Worm (Caenorhabditis elegans) whole organism, L1 larva: ENCODE measurements around the gene spon-1.

ENCODE experiments used
- ama-1 ChIP-seq: fragments of 150-350 bp; optimal IDR thresholded peaks from 2 replicates; lab custom pipeline; 2014
- ceh-8 ChIP-seq: fragments of 200-800 bp; sonication (Bioruptor generic); optimal IDR thresholded peaks from 2 replicates; lab custom pipeline; 2018; ENCODE audit warnings: mild to moderate bottlenecking, missing genetic modification characterization, moderate library complexity, missing compliant biosample characterization
- ceh-88 ChIP-seq: fragments of 200-800 bp; sonication (Bioruptor generic); IDR thresholded peaks from 2 replicates; pipeline ENCODE4 v1.3.6; 2022; ENCODE audit warnings: missing genetic modification characterization, missing compliant biosample characterization
- egl-27 ChIP-seq, 2 experiments: fragments of 150-350 bp in 1 of 2; sonication (generic microtip); optimal IDR thresholded peaks; 3 replicates each; lab custom pipeline; 2017 to 2018; ENCODE audit warnings: missing biosample characterization in 2 of 2, missing genetic modification characterization in 2 of 2, missing genetic modification reagents in 2 of 2
- jun-1 ChIP-seq: fragments of 150-350 bp; optimal IDR thresholded peaks from 2 replicates; lab custom pipeline; 2014; ENCODE audit warnings: missing biosample characterization, missing genetic modification reagents, missing genetic modification characterization
- lin-39 ChIP-seq: fragments of 150-350 bp; optimal IDR thresholded peaks from 2 replicates; lab custom pipeline; 2014; ENCODE audit warnings: missing biosample characterization, missing genetic modification reagents, missing genetic modification characterization
- nhr-11 ChIP-seq: fragments of 150-350 bp; optimal IDR thresholded peaks from 2 replicates; lab custom pipeline; 2014; ENCODE audit warnings: missing biosample characterization, missing genetic modification characterization
- nhr-76 ChIP-seq: sonication (generic microtip); optimal IDR thresholded peaks from 2 replicates; lab custom pipeline; 2017; ENCODE audit warnings: missing biosample characterization, missing genetic modification characterization
- pqm-1 ChIP-seq: sonication (generic microtip); optimal IDR thresholded peaks from 3 replicates; lab custom pipeline; 2017; ENCODE audit warnings: missing biosample characterization, missing genetic modification characterization
- tbx-2 ChIP-seq: sonication (generic microtip); optimal IDR thresholded peaks from 2 replicates; lab custom pipeline; 2016; ENCODE audit warnings: missing genetic modification characterization, missing compliant biosample characterization
- ztf-4 ChIP-seq: fragments of 150-350 bp; optimal IDR thresholded peaks from 2 replicates; lab custom pipeline; 2014; ENCODE audit warnings: missing biosample characterization, missing genetic modification characterization

DNA sequence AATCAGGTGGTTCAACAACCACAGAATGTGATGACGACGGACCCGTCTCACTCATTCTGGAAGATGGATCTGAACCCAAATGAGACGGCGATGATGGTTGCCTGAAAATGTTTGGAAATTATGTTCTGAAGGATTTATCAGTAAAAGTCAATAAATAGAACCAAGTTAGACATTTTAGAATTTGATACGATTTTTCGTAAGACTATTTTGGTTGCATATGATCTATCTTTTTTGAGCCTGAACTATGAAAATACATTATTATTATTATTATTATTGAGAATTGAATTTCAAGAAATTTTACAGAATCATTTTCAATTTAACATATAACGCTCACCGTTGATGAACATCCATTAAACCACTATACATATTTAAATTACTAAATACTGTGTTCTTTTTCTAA lies 6.4 kb upstream of the spon-1 start, which contains the start of gene F10E7.9:
- no peak for TF ChIP-seq ceh-88 (GFP tag; lab: Robert Waterston, UW)
- TF ChIP-seq jun-1 (tag; lab: Kevin White, UChicago): no peak
- TF ChIP-seq lin-39 (tag; lab: Kevin White, UChicago): no peak
- no peak for TF ChIP-seq nhr-76 (tag; lab: Kevin White, UChicago)
- no peak for TF ChIP-seq ztf-4 (tag; lab: Kevin White, UChicago)
- no peak for TF ChIP-seq ama-1 (lab: Kevin White, UChicago)
- TF ChIP-seq egl-27 (tag; optimal IDR thresholded peaks at IDR 0.05; lab: Kevin White, UChicago): no peak
- no peak for TF ChIP-seq nhr-11
- TF ChIP-seq pqm-1: no peak
- no peak for TF ChIP-seq tbx-2 (tag; lab: Kevin White, UChicago)
- TF ChIP-seq ceh-8 (GFP tag; lab: Kevin White, UChicago): no peak
